Fruit fly (Drosophila melanogaster) whole organism, embryonic: ENCODE results near the gene CaBP1.

Source experiments
- CG10209 ChIP-seq: fragments of 200-800 bp; sonication (Bioruptor generic); optimal IDR thresholded peaks from 3 replicates; lab custom pipeline; 2017; ENCODE audit warnings: missing biosample characterization, mild to moderate bottlenecking, missing genetic modification characterization, missing genetic modification reagents
- CG10654 ChIP-seq: fragments of 200-800 bp; sonication (Bioruptor generic); optimal IDR thresholded peaks from 2 replicates; lab custom pipeline; 2016; ENCODE audit warnings: missing biosample characterization, missing genetic modification characterization
- CG13123 ChIP-seq: fragments of 200-800 bp; sonication (Bioruptor generic); optimal IDR thresholded peaks from 2 replicates; lab custom pipeline; 2016; ENCODE audit warnings: missing biosample characterization, missing genetic modification characterization
- CG18011 ChIP-seq: fragments of 200-800 bp; sonication (Bioruptor generic); optimal IDR thresholded peaks from 2 replicates; lab custom pipeline; 2017; ENCODE audit warnings: missing biosample characterization, missing genetic modification characterization, mild to moderate bottlenecking, moderate library complexity, missing genotype
- CG32772 ChIP-seq: fragments of 200-800 bp; sonication (Bioruptor generic); IDR thresholded peaks from 2 replicates; pipeline ENCODE4 v1.3.6; 2022; ENCODE audit warnings: missing biosample characterization, missing genetic modification characterization
- CG5180 ChIP-seq: fragments of 200-800 bp; sonication (Bioruptor generic); optimal IDR thresholded peaks from 3 replicates; lab custom pipeline; 2017; ENCODE audit warnings: missing biosample characterization, missing genetic modification characterization, mild to moderate bottlenecking, moderate library complexity, missing genetic modification reagents
- CG6272 ChIP-seq: fragments of 200-800 bp; sonication (Bioruptor generic); IDR thresholded peaks from 2 replicates; pipeline ENCODE4 v1.3.6; 2022; ENCODE audit warnings: missing biosample characterization, missing genetic modification characterization
- CG6765 ChIP-seq: fragments of 200-800 bp; sonication (Bioruptor generic); optimal IDR thresholded peaks from 3 replicates; lab custom pipeline; 2017; ENCODE audit warnings: missing biosample characterization, mild to moderate bottlenecking, missing genetic modification characterization
- CG7357 ChIP-seq: fragments of 200-800 bp; sonication (Bioruptor generic); IDR thresholded peaks from 3 replicates; pipeline ENCODE4 v1.3.6; 2022; ENCODE audit warnings: missing biosample characterization, missing genetic modification characterization
- CG8290 ChIP-seq, 3 experiments: fragments of 200-800 bp; sonication (Bioruptor generic); optimal IDR thresholded peaks; 2 replicates each; lab custom pipeline; 2016 to 2019; ENCODE audit warnings: missing biosample characterization in 3 of 3, missing genetic modification characterization in 3 of 3, mild to moderate bottlenecking in 2 of 3, moderate library complexity in 1 of 3
- CG9727 ChIP-seq: fragments of 200-800 bp; sonication (Bioruptor generic); optimal IDR thresholded peaks from 3 replicates; lab custom pipeline; 2017; ENCODE audit warnings: missing biosample characterization, mild to moderate bottlenecking, missing genetic modification characterization
- CG9797 ChIP-seq: fragments of 200-800 bp; sonication (Bioruptor generic); optimal IDR thresholded peaks from 3 replicates; lab custom pipeline; 2018; ENCODE audit warnings: missing biosample characterization, mild to moderate bottlenecking, missing genetic modification characterization
- CG9817 ChIP-seq: fragments of 200-800 bp; sonication (Bioruptor generic); optimal IDR thresholded peaks from 2 replicates; lab custom pipeline; 2018; ENCODE audit warnings: missing biosample characterization, mild to moderate bottlenecking, missing genetic modification characterization, moderate library complexity
- CG9932 ChIP-seq: fragments of 200-800 bp; sonication (Bioruptor generic); IDR thresholded peaks from 2 replicates; pipeline ENCODE4 v1.3.6; 2022; ENCODE audit warnings: missing biosample characterization, missing genetic modification characterization
- CTCF ChIP-seq: fragments of 200-800 bp; sonication (Bioruptor generic); optimal IDR thresholded peaks from 2 replicates; lab custom pipeline; 2017; ENCODE audit warnings: missing biosample characterization, mild to moderate bottlenecking, missing genetic modification characterization, moderate library complexity
- D19A ChIP-seq: fragments of 200-800 bp; optimal IDR thresholded peaks from 3 replicates; lab custom pipeline; 2019; ENCODE audit warnings: missing biosample characterization, mild to moderate bottlenecking, missing genetic modification characterization, moderate library complexity
- Dbx ChIP-seq: fragments of 200-800 bp; sonication (Bioruptor generic); IDR thresholded peaks from 3 replicates; pipeline ENCODE4 v1.3.6; 2022; ENCODE audit warnings: missing biosample characterization, missing genetic modification characterization
- Dref ChIP-seq: fragments of 200-800 bp; sonication (Bioruptor generic); IDR thresholded peaks from 2 replicates; pipeline ENCODE4 v1.3.6; 2022; ENCODE audit warnings: missing biosample characterization, missing genetic modification characterization
- Ets97D ChIP-seq: fragments of 200-800 bp; sonication (Bioruptor generic); optimal IDR thresholded peaks from 3 replicates; lab custom pipeline; 2016; ENCODE audit warnings: missing biosample characterization, missing genetic modification characterization
- HmgZ ChIP-seq: fragments of 200-800 bp; sonication (Bioruptor generic); optimal IDR thresholded peaks from 2 replicates; lab custom pipeline; 2018; ENCODE audit warnings: missing biosample characterization, mild to moderate bottlenecking, missing genetic modification characterization
- Hr3 ChIP-seq: fragments of 200-800 bp; sonication (Bioruptor generic); optimal IDR thresholded peaks from 3 replicates; lab custom pipeline; 2016; ENCODE audit warnings: missing biosample characterization, missing genetic modification characterization
- Jarid2 ChIP-seq: fragments of 200-800 bp; sonication (Bioruptor generic); optimal IDR thresholded peaks from 3 replicates; lab custom pipeline; 2017; ENCODE audit warnings: mild to moderate bottlenecking, missing biosample characterization, missing genetic modification reagents, missing genetic modification characterization
- NFAT ChIP-seq: fragments of 200-800 bp; sonication (Bioruptor generic); IDR thresholded peaks from 2 replicates; pipeline ENCODE4 v1.3.6; 2022; ENCODE audit warnings: missing biosample characterization, missing genetic modification characterization
- Pdp1 ChIP-seq, 2 experiments: fragments of 200-800 bp; sonication (Bioruptor generic); optimal IDR thresholded peaks; 3 replicates each; lab custom pipeline; 2016; ENCODE audit warnings: missing biosample characterization in 2 of 2, missing genetic modification characterization in 2 of 2, mild to moderate bottlenecking in 1 of 2, moderate library complexity in 1 of 2
- Sox100B ChIP-seq: fragments of 200-800 bp; sonication (Bioruptor generic); optimal IDR thresholded peaks from 3 replicates; lab custom pipeline; 2018; ENCODE audit warnings: missing biosample characterization, mild to moderate bottlenecking, missing genetic modification characterization
- Stat92E ChIP-seq, 3 experiments: fragments of >200 bp in 2 of 3; fragments of 200-800 bp in 1 of 3; sonication (Bioruptor generic) in 1 of 3; optimal IDR thresholded peaks; 2 replicates each; lab custom pipeline; 2017 to 2019; ENCODE audit warnings: missing biosample characterization in 3 of 3, missing genetic modification characterization in 3 of 3, mild to moderate bottlenecking in 1 of 3, moderate library complexity in 1 of 3
- Xrp1 ChIP-seq: fragments of 200-800 bp; sonication (Bioruptor generic); IDR thresholded peaks from 2 replicates; pipeline ENCODE4 v1.3.6; 2022; ENCODE audit warnings: missing biosample characterization, missing genetic modification characterization
- YL-1 ChIP-seq: fragments of 200-800 bp; sonication (Bioruptor generic); optimal IDR thresholded peaks from 3 replicates; lab custom pipeline; 2017; ENCODE audit warnings: missing biosample characterization, mild to moderate bottlenecking, missing genetic modification characterization
- amos ChIP-seq: fragments of 200-800 bp; sonication (Bioruptor generic); IDR thresholded peaks from 2 replicates; pipeline ENCODE4 v1.3.6; 2022; ENCODE audit warnings: missing biosample characterization, missing genetic modification characterization; ENCODE audit not compliant: partially characterized antibody
- dimm ChIP-seq: fragments of 200-800 bp; sonication (Bioruptor generic); IDR thresholded peaks from 2 replicates; pipeline ENCODE4 v1.3.6; 2022; ENCODE audit warnings: missing biosample characterization, missing genetic modification characterization
- dpn ChIP-seq, 2 experiments: fragments of 200-800 bp; sonication (Bioruptor generic); optimal IDR thresholded peaks; 3 replicates each; lab custom pipeline; 2016; ENCODE audit warnings: missing biosample characterization in 2 of 2, missing genetic modification characterization in 2 of 2
- dysf ChIP-seq: fragments of 200-800 bp; sonication (Bioruptor generic); IDR thresholded peaks from 3 replicates; pipeline ENCODE4 v1.3.6; 2022; ENCODE audit warnings: missing biosample characterization, missing genetic modification characterization
- fd3F ChIP-seq: fragments of 200-800 bp; sonication (Bioruptor generic); optimal IDR thresholded peaks from 2 replicates; lab custom pipeline; 2018; ENCODE audit warnings: missing biosample characterization, mild to moderate bottlenecking, missing genetic modification characterization, moderate library complexity
- lab ChIP-seq: fragments of 200-800 bp; sonication (Bioruptor generic); optimal IDR thresholded peaks from 3 replicates; lab custom pipeline; 2017; ENCODE audit warnings: missing biosample characterization, missing genetic modification characterization, mild to moderate bottlenecking, moderate library complexity, missing genetic modification reagents
- nerfin-2 ChIP-seq: fragments of 200-800 bp; sonication (Bioruptor generic); IDR thresholded peaks from 2 replicates; pipeline ENCODE4 v1.3.6; 2022; ENCODE audit warnings: missing biosample characterization, missing genetic modification characterization; ENCODE audit not compliant: partially characterized antibody
- p53 ChIP-seq: fragments of 200-800 bp; sonication (Bioruptor generic); optimal IDR thresholded peaks from 2 replicates; lab custom pipeline; 2016; ENCODE audit warnings: missing biosample characterization, missing genetic modification characterization
- pho ChIP-seq: fragments of 200-800 bp; sonication (Bioruptor generic); optimal IDR thresholded peaks from 2 replicates; lab custom pipeline; 2016; ENCODE audit warnings: missing biosample characterization, missing genetic modification characterization
- pum ChIP-seq: fragments of 200-800 bp; sonication (Bioruptor generic); optimal IDR thresholded peaks from 2 replicates; lab custom pipeline; 2016; ENCODE audit warnings: missing biosample characterization, missing genetic modification characterization
- scrt ChIP-seq: fragments of 200-800 bp; sonication (Bioruptor generic); optimal IDR thresholded peaks from 2 replicates; lab custom pipeline; 2018; ENCODE audit warnings: missing biosample characterization, mild to moderate bottlenecking, missing genetic modification characterization, moderate library complexity
- sens ChIP-seq: fragments of 200-800 bp; sonication (Bioruptor generic); peaks from one replicate; lab custom pipeline; 2016; ENCODE audit warnings: missing biosample characterization, missing genetic modification characterization
- seq ChIP-seq: fragments of 200-800 bp; sonication (Bioruptor generic); IDR thresholded peaks from 2 replicates; pipeline ENCODE4 v1.3.6; 2022; ENCODE audit warnings: missing biosample characterization, missing genetic modification characterization
- slbo ChIP-seq: fragments of 200-800 bp; sonication (Bioruptor generic); IDR thresholded peaks from 2 replicates; pipeline ENCODE4 v1.3.6; 2022; ENCODE audit warnings: missing biosample characterization, missing genetic modification characterization
- stwl ChIP-seq: fragments of 200-800 bp; sonication (Bioruptor generic); optimal IDR thresholded peaks from 3 replicates; lab custom pipeline; 2018; ENCODE audit warnings: missing biosample characterization, mild to moderate bottlenecking, missing genetic modification characterization, moderate library complexity
- tap ChIP-seq: fragments of 200-800 bp; optimal IDR thresholded peaks from 3 replicates; lab custom pipeline; 2019; ENCODE audit warnings: missing biosample characterization, mild to moderate bottlenecking, missing genetic modification characterization, moderate library complexity
- tgo ChIP-seq: fragments of 200-800 bp; sonication (Bioruptor generic); IDR thresholded peaks from 3 replicates; pipeline ENCODE4 v1.3.6; 2022; ENCODE audit warnings: missing biosample characterization, missing genetic modification characterization
- vnd ChIP-seq: fragments of 200-800 bp; sonication (Bioruptor generic); IDR thresholded peaks from 3 replicates; pipeline ENCODE4 v1.3.6; 2022; ENCODE audit warnings: missing biosample characterization, missing genetic modification characterization; ENCODE audit not compliant: partially characterized antibody
- vvl ChIP-seq: fragments of 200-800 bp; sonication (Bioruptor generic); IDR thresholded peaks from 2 replicates; pipeline ENCODE4 v1.3.6; 2022; ENCODE audit warnings: missing biosample characterization, missing genetic modification characterization
- zen2 ChIP-seq: fragments of 200-800 bp; sonication (Bioruptor generic); IDR thresholded peaks from 3 replicates; pipeline ENCODE4 v1.3.6; 2022; ENCODE audit warnings: missing biosample characterization, missing genetic modification characterization; ENCODE audit not compliant: partially characterized antibody

The CaBP1 gene

dm6 chr2L:16307026-16307703, 49.4 kb downstream of the CaBP1 start, which contains the start of the genes CG5861 and Syx5 (continued):
- peak; percentile 95 for TF ChIP-seq YL-1 (GFP tag; lab: Kevin White, UChicago)
- peak; percentile 21 for TF ChIP-seq CG8290 (GFP tag; optimal IDR thresholded peaks at IDR 0.05; lab: Kevin White, UChicago)
- TF ChIP-seq CG8290 (tag; optimal IDR thresholded peaks at IDR 0.05; lab: Kevin White, UChicago): no peak
- TF ChIP-seq scrt (GFP tag; lab: Kevin White, UChicago): peak; percentile 62
- no peak; the same call in 2 of the 3 replicates for TF ChIP-seq zen2
- TF ChIP-seq vnd (GFP tag; lab: Robert Waterston, UW): peak; percentile 93
- TF ChIP-seq CG6272 (GFP tag; lab: Robert Waterston, UW): 0 out of 2 replicates have a peak, but pooled peaks have one; percentile 59
- TF ChIP-seq CG7357 (GFP tag; lab: Robert Waterston, UW): 0 out of 3 replicates have a peak, but pooled peaks have one; percentile 16
- no peak for TF ChIP-seq p53 (GFP tag; lab: Kevin White, UChicago)
- TF ChIP-seq Stat92E (GFP tag; optimal IDR thresholded peaks at IDR 0.05; lab: Kevin White, UChicago): peak in 1 of 3 experiments; percentile 14
- no peak for TF ChIP-seq CG5180
- no peak for TF ChIP-seq dimm (GFP tag; lab: Robert Waterston, UW)
- peak; percentile 88 for TF ChIP-seq CG9932 (GFP tag; lab: Robert Waterston, UW)
- TF ChIP-seq stwl (tag; lab: Kevin White, UChicago): peak; percentile 67
- no peak for TF ChIP-seq Jarid2 (GFP tag; lab: Kevin White, UChicago)
- no peak for TF ChIP-seq pum
- peak; percentile 75 for TF ChIP-seq Dref (GFP tag; lab: Robert Waterston, UW)
- peak; percentile 45 for TF ChIP-seq CG9727 (GFP tag; lab: Kevin White, UChicago)
- peak; percentile 19 for TF ChIP-seq CG10209
- TF ChIP-seq Sox100B (GFP tag; lab: Kevin White, UChicago): peak; percentile 53
- peak; percentile 17 for TF ChIP-seq CG6765 (GFP tag; lab: Kevin White, UChicago)
- peak in 1 of 2 experiments; percentile 42 for TF ChIP-seq Pdp1 (GFP tag; optimal IDR thresholded peaks at IDR 0.05; lab: Kevin White, UChicago)
- peak; percentile 80 for TF ChIP-seq slbo (GFP tag; lab: Robert Waterston, UW)
- TF ChIP-seq tap (tag; lab: Kevin White, UChicago): peak; percentile 57
- TF ChIP-seq dysf (GFP tag; lab: Robert Waterston, UW): 0 out of 3 replicates have a peak, but pooled peaks have one; percentile 24
- peak; percentile 59 for TF ChIP-seq CG9817 (tag; lab: Kevin White, UChicago)
- peak; percentile 55 for TF ChIP-seq NFAT (GFP tag; lab: Robert Waterston, UW)
- TF ChIP-seq pho (GFP tag; lab: Kevin White, UChicago): no peak
- peak; percentile 65 for TF ChIP-seq Hr3
- TF ChIP-seq CG10654 (GFP tag; lab: Kevin White, UChicago): peak; percentile 44
- peak; percentile 56; the same call in 2 of the 3 replicates for TF ChIP-seq tgo (GFP tag; lab: Robert Waterston, UW)
- peak; percentile 20 for TF ChIP-seq fd3F
- peak; percentile 74; the same call in 1 of the 2 replicates for TF ChIP-seq CG32772
- peak; percentile 57 for TF ChIP-seq CG18011 (GFP tag; lab: Kevin White, UChicago)
- peak; percentile 84; the same call in 1 of the 2 replicates for TF ChIP-seq amos (GFP tag; lab: Robert Waterston, UW)
- peak; percentile 69 for TF ChIP-seq sens (GFP tag; lab: Kevin White, UChicago)
- peak; percentile 47 for TF ChIP-seq CG9797 (GFP tag; lab: Kevin White, UChicago)
- peak in 1 of 2 experiments; percentile 72 for TF ChIP-seq dpn (GFP tag; optimal IDR thresholded peaks at IDR 0.05; lab: Kevin White, UChicago)
- no peak for TF ChIP-seq CG13123 (GFP tag; lab: Kevin White, UChicago)
- peak; percentile 63 for TF ChIP-seq vvl (GFP tag; lab: Robert Waterston, UW)
- TF ChIP-seq D19A (tag; lab: Kevin White, UChicago): peak; percentile 46
- TF ChIP-seq nerfin-2: peak; percentile 77
- TF ChIP-seq Xrp1 (GFP tag; lab: Robert Waterston, UW): peak; percentile 66
- peak; percentile 67; the same call in 2 of the 3 replicates for TF ChIP-seq Dbx (GFP tag; lab: Robert Waterston, UW)
- peak; percentile 32 for TF ChIP-seq Ets97D (GFP tag; lab: Kevin White, UChicago)
- no peak for TF ChIP-seq seq (GFP tag; lab: Robert Waterston, UW)
- TF ChIP-seq HmgZ (tag; lab: Kevin White, UChicago): peak; percentile 86
- peak; percentile 25 for TF ChIP-seq CTCF (GFP tag; lab: Kevin White, UChicago)
- TF ChIP-seq lab (GFP tag; lab: Kevin White, UChicago): peak; percentile 81
